1 fruit fly cellular context compared by ENCODE assay signal in genomic region chr3L:20470991-20471498, dm6.
TF ChIP-seq lines count a peak whose summit lies in the region.

No protein-coding gene starts in this region.

TF ChIP-seq in whole organism, embryonic, 481 proteins besides CTCF, POLR2A, EP300 and RAD21 (continued from another document and continues in another):
- TF ChIP-seq fd3F (GFP tag; optimal IDR thresholded peaks at IDR 0.05; lab: Kevin White, UChicago) (no peak), dm (GFP tag; optimal IDR thresholded peaks at IDR 0.05; lab: Kevin White, UChicago) (no peak), wek (GFP tag; optimal IDR thresholded peaks at IDR 0.05; lab: Kevin White, UChicago) (peak; percentile 23), peb (GFP tag; IDR thresholded peaks at IDR 0.05; lab: Robert Waterston, UW) (peak; percentile 9; the same call in 1 of the 2 replicates), CG14965 (GFP tag; optimal IDR thresholded peaks at IDR 0.05; lab: Kevin White, UChicago; ENCODE audit: borderline replicate concordance) (no peak), CG2875 (GFP tag; optimal IDR thresholded peaks at IDR 0.05; lab: Kevin White, UChicago) (peak; percentile 56), danr (GFP tag; IDR thresholded peaks at IDR 0.05; lab: Robert Waterston, UW) (0 out of 2 replicates have a peak, but pooled peaks have one; percentile 26), dmrt11E (tag; optimal IDR thresholded peaks at IDR 0.05; lab: Kevin White, UChicago) (peak; percentile 40), CG11456 (GFP tag; IDR thresholded peaks at IDR 0.05; lab: Robert Waterston, UW) (no peak), Usf (GFP tag; optimal IDR thresholded peaks at IDR 0.05; lab: Kevin White, UChicago) (no peak), CG30431 (GFP tag; optimal IDR thresholded peaks at IDR 0.05; lab: Kevin White, UChicago) (no peak), Chrac-16 (GFP tag; optimal IDR thresholded peaks at IDR 0.05; lab: Kevin White, UChicago) (no peak), Atf3 (GFP tag; optimal IDR thresholded peaks at IDR 0.05; lab: Kevin White, UChicago) (no peak), ap (GFP tag; IDR thresholded peaks at IDR 0.05; lab: Robert Waterston, UW) (peak; percentile 26; the same call in 1 of the 2 replicates), CG2120 (GFP tag; optimal IDR thresholded peaks at IDR 0.05; lab: Kevin White, UChicago) (no peak), stc (GFP tag; IDR thresholded peaks at IDR 0.05; lab: Robert Waterston, UW) (peak; percentile 60), gro (GFP tag; optimal IDR thresholded peaks at IDR 0.05; lab: Kevin White, UChicago) (no peak), btn (GFP tag; optimal IDR thresholded peaks at IDR 0.05; lab: Kevin White, UChicago) (no peak), Pdp1 (GFP tag; optimal IDR thresholded peaks at IDR 0.05; lab: Kevin White, UChicago) (peak in 1 of 2 experiments; percentile 46), CG11247 (GFP tag; IDR thresholded peaks at IDR 0.05; lab: Robert Waterston, UW) (no peak), CG3407 (GFP tag; optimal IDR thresholded peaks at IDR 0.05; lab: Kevin White, UChicago) (peak; percentile 21), klu (GFP tag; IDR thresholded peaks at IDR 0.05; lab: Robert Waterston, UW) (no peak), odd (GFP tag; optimal IDR thresholded peaks at IDR 0.05; lab: Kevin White, UChicago) (peak; percentile 70), CG6175 (GFP tag; IDR thresholded peaks at IDR 0.05; lab: Robert Waterston, UW) (no peak), kni (GFP tag; optimal IDR thresholded peaks at IDR 0.05; lab: Kevin White, UChicago) (no peak), ind (GFP tag; optimal IDR thresholded peaks at IDR 0.05; lab: Kevin White, UChicago) (peak; percentile 32), so (GFP tag; IDR thresholded peaks at IDR 0.05; lab: Robert Waterston, UW) (no peak), org-1 (GFP tag; optimal IDR thresholded peaks at IDR 0.05; lab: Kevin White, UChicago) (peak; percentile 55), inv (GFP tag; IDR thresholded peaks at IDR 0.05; lab: Robert Waterston, UW; ENCODE audit: partially characterized antibody) (no peak), CG10543 (GFP tag; optimal IDR thresholded peaks at IDR 0.05; lab: Kevin White, UChicago) (no peak), NfI (GFP tag; optimal IDR thresholded peaks at IDR 0.05; lab: Kevin White, UChicago) (peak; percentile 46), sisA (GFP tag; IDR thresholded peaks at IDR 0.05; lab: Robert Waterston, UW) (peak; percentile 44; the same call in 1 of the 2 replicates), CG17385 (GFP tag; optimal IDR thresholded peaks at IDR 0.05; lab: Kevin White, UChicago) (peak; percentile 39), CG31365 (tag; optimal IDR thresholded peaks at IDR 0.05; lab: Kevin White, UChicago) (peak; percentile 13), CG12071 (GFP tag; optimal IDR thresholded peaks at IDR 0.05; lab: Kevin White, UChicago) (peak; percentile 43), TFAM (GFP tag; optimal IDR thresholded peaks at IDR 0.05; lab: Kevin White, UChicago) (no peak), lola (GFP tag; optimal IDR thresholded peaks at IDR 0.05; lab: Kevin White, UChicago) (no peak), HLH54F (GFP tag; optimal IDR thresholded peaks at IDR 0.05; lab: Kevin White, UChicago) (no peak), fru (optimal IDR thresholded peaks at IDR 0.05; lab: Kevin White, UChicago) (no peak), unpg (GFP tag; optimal IDR thresholded peaks at IDR 0.05; lab: Kevin White, UChicago) (peak; percentile 65), fd64A (GFP tag; optimal IDR thresholded peaks at IDR 0.05; lab: Kevin White, UChicago) (peak; percentile 49), CG31441 (GFP tag; IDR thresholded peaks at IDR 0.05; lab: Robert Waterston, UW) (peak; percentile 63; the same call in 1 of the 2 replicates), CG10979 (tag; optimal IDR thresholded peaks at IDR 0.05; lab: Kevin White, UChicago) (peak; percentile 45), chinmo (GFP tag; IDR thresholded peaks at IDR 0.05; lab: Robert Waterston, UW; ENCODE audit: partially characterized antibody) (peak; percentile 84), H2.0 (GFP tag; IDR thresholded peaks at IDR 0.05; lab: Robert Waterston, UW) (peak; percentile 54), CG16779 (GFP tag; IDR thresholded peaks at IDR 0.05; lab: Robert Waterston, UW) (no peak), slbo (GFP tag; IDR thresholded peaks at IDR 0.05; lab: Robert Waterston, UW) (peak; percentile 42; the same call in 1 of the 2 replicates), Mes4 (GFP tag; optimal IDR thresholded peaks at IDR 0.05; lab: Kevin White, UChicago) (no peak), schlank (tag; optimal IDR thresholded peaks at IDR 0.05; lab: Kevin White, UChicago) (no peak), sd (tag; optimal IDR thresholded peaks at IDR 0.05; lab: Kevin White, UChicago) (no peak), CG30020 (tag; optimal IDR thresholded peaks at IDR 0.05; lab: Kevin White, UChicago) (no peak), B-H1 (GFP tag; IDR thresholded peaks at IDR 0.05; lab: Robert Waterston, UW) (no peak), D (optimal IDR thresholded peaks at IDR 0.05; lab: Kevin White, UChicago) (no peak), D (GFP tag; optimal IDR thresholded peaks at IDR 0.05; lab: Kevin White, UChicago) (peak; percentile 32), CG13296 (GFP tag; optimal IDR thresholded peaks at IDR 0.05; lab: Kevin White, UChicago) (peak; percentile 32), CG17912 (GFP tag; optimal IDR thresholded peaks at IDR 0.05; lab: Kevin White, UChicago) (no peak), CG33213 (GFP tag; optimal IDR thresholded peaks at IDR 0.05; lab: Kevin White, UChicago) (no peak), CG1832 (GFP tag; optimal IDR thresholded peaks at IDR 0.05; lab: Kevin White, UChicago) (no peak), h (optimal IDR thresholded peaks at IDR 0.05; lab: Kevin White, UChicago) (no peak), tx (GFP tag; optimal IDR thresholded peaks at IDR 0.05; lab: Kevin White, UChicago) (no peak), Ravus (GFP tag; IDR thresholded peaks at IDR 0.05; lab: Robert Waterston, UW) (no peak), Doc3 (GFP tag; IDR thresholded peaks at IDR 0.05; lab: Robert Waterston, UW; ENCODE audit: partially characterized antibody) (no peak), Bgb (GFP tag; IDR thresholded peaks at IDR 0.05; lab: Robert Waterston, UW; ENCODE audit: partially characterized antibody) (no peak), ci (GFP tag; IDR thresholded peaks at IDR 0.05; lab: Robert Waterston, UW) (peak; percentile 86), sob (GFP tag; IDR thresholded peaks at IDR 0.05; lab: Robert Waterston, UW) (peak; percentile 52), Dad (GFP tag; optimal IDR thresholded peaks at IDR 0.05; lab: Kevin White, UChicago) (no peak), CG17612 (GFP tag; IDR thresholded peaks at IDR 0.05; lab: Robert Waterston, UW) (no peak), CG8290 (GFP tag; optimal IDR thresholded peaks at IDR 0.05; lab: Kevin White, UChicago) (no peak), CG8290 (tag; optimal IDR thresholded peaks at IDR 0.05; lab: Kevin White, UChicago) (peak in 1 of 2 experiments; percentile 34), Hr3 (GFP tag; optimal IDR thresholded peaks at IDR 0.05; lab: Kevin White, UChicago) (peak; percentile 13), scrt (GFP tag; optimal IDR thresholded peaks at IDR 0.05; lab: Kevin White, UChicago) (peak; percentile 13), Adf1 (GFP tag; IDR thresholded peaks at IDR 0.05; lab: Robert Waterston, UW) (no peak), Trl (optimal IDR thresholded peaks at IDR 0.05; lab: Kevin White, UChicago) (no peak), Trl (GFP tag; optimal IDR thresholded peaks at IDR 0.05; lab: Kevin White, UChicago) (no peak), Sry-δ (GFP tag; optimal IDR thresholded peaks at IDR 0.05; lab: Kevin White, UChicago) (no peak), BEAF-32 (GFP tag; optimal IDR thresholded peaks at IDR 0.05; lab: Kevin White, UChicago) (no peak), CG6791 (GFP tag; IDR thresholded peaks at IDR 0.05; lab: Robert Waterston, UW; ENCODE audit: partially characterized antibody) (no peak), pnt (GFP tag; optimal IDR thresholded peaks at IDR 0.05; lab: Kevin White, UChicago) (no peak), kay (GFP tag; optimal IDR thresholded peaks at IDR 0.05; lab: Kevin White, UChicago) (no peak), HLH3B (GFP tag; IDR thresholded peaks at IDR 0.05; lab: Robert Waterston, UW) (peak; percentile 61), abd-A (tag; optimal IDR thresholded peaks at IDR 0.05; lab: Kevin White, UChicago) (no peak), Sin3A (optimal IDR thresholded peaks at IDR 0.05; lab: Kevin White, UChicago) (no peak), bab2 (GFP tag; optimal IDR thresholded peaks at IDR 0.05; lab: Kevin White, UChicago) (no peak), ssp (GFP tag; IDR thresholded peaks at IDR 0.05; lab: Robert Waterston, UW) (peak; percentile 20; the same call in 1 of the 2 replicates), CG2889 (GFP tag; IDR thresholded peaks at IDR 0.05; lab: Robert Waterston, UW) (peak; percentile 43; the same call in 1 of the 3 replicates), tup (GFP tag; optimal IDR thresholded peaks at IDR 0.05; lab: Kevin White, UChicago) (no peak), CG9437 (GFP tag; optimal IDR thresholded peaks at IDR 0.05; lab: Kevin White, UChicago) (no peak), ara (GFP tag; IDR thresholded peaks at IDR 0.05; lab: Robert Waterston, UW) (peak; percentile 51; the same call in 1 of the 2 replicates), Oaz (GFP tag; IDR thresholded peaks at IDR 0.05; lab: Robert Waterston, UW) (peak; percentile 58), gcm (GFP tag; optimal IDR thresholded peaks at IDR 0.05; lab: Kevin White, UChicago) (peak; percentile 44), CG12391 (tag; optimal IDR thresholded peaks at IDR 0.05; lab: Kevin White, UChicago) (peak; percentile 35), unc-4 (GFP tag; IDR thresholded peaks at IDR 0.05; lab: Robert Waterston, UW; ENCODE audit: partially characterized antibody) (no peak), CG3726 (GFP tag; IDR thresholded peaks at IDR 0.05; lab: Robert Waterston, UW) (0 out of 3 replicates have a peak, but pooled peaks have one; percentile 35), Kr (GFP tag; optimal IDR thresholded peaks at IDR 0.05; lab: Kevin White, UChicago) (no peak), HLH4C (GFP tag; IDR thresholded peaks at IDR 0.05; lab: Robert Waterston, UW; ENCODE audit: partially characterized antibody) (no peak), Spps (tag; optimal IDR thresholded peaks at IDR 0.05; lab: Kevin White, UChicago) (no peak), cato (GFP tag; optimal IDR thresholded peaks at IDR 0.05; lab: Kevin White, UChicago; ENCODE audit: borderline replicate concordance) (no peak), slou (GFP tag; optimal IDR thresholded peaks at IDR 0.05; lab: Kevin White, UChicago) (no peak), Bdp1 (GFP tag; optimal IDR thresholded peaks at IDR 0.05; lab: Kevin White, UChicago) (no peak), CG9797 (GFP tag; optimal IDR thresholded peaks at IDR 0.05; lab: Kevin White, UChicago) (no peak), CG11560 (tag; IDR thresholded peaks at IDR 0.05; lab: Robert Waterston, UW) (no peak), chm (GFP tag; IDR thresholded peaks at IDR 0.05; lab: Robert Waterston, UW) (peak; percentile 53; the same call in 1 of the 2 replicates), ems (GFP tag; optimal IDR thresholded peaks at IDR 0.05; lab: Kevin White, UChicago) (peak; percentile 28), vnd (GFP tag; IDR thresholded peaks at IDR 0.05; lab: Robert Waterston, UW; ENCODE audit: partially characterized antibody) (no peak), Nf-YB (GFP tag; optimal IDR thresholded peaks at IDR 0.05; lab: Kevin White, UChicago) (peak; percentile 0), lmd (GFP tag; IDR thresholded peaks at IDR 0.05; lab: Robert Waterston, UW) (peak; percentile 45), kah (GFP tag; optimal IDR thresholded peaks at IDR 0.05; lab: Kevin White, UChicago) (peak; percentile 65), CG12744 (GFP tag; optimal IDR thresholded peaks at IDR 0.05; lab: Kevin White, UChicago) (no peak), CG7357 (GFP tag; IDR thresholded peaks at IDR 0.05; lab: Robert Waterston, UW) (no peak), CG17829 (tag; optimal IDR thresholded peaks at IDR 0.05; lab: Kevin White, UChicago) (peak; percentile 48), CG34224 (GFP tag; IDR thresholded peaks at IDR 0.05; lab: Robert Waterston, UW; ENCODE audit: partially characterized antibody) (no peak), seq (GFP tag; IDR thresholded peaks at IDR 0.05; lab: Robert Waterston, UW) (peak; percentile 69), Hsf (GFP tag; optimal IDR thresholded peaks at IDR 0.05; lab: Kevin White, UChicago) (peak; percentile 16), CG4730 (GFP tag; IDR thresholded peaks at IDR 0.05; lab: Robert Waterston, UW) (0 out of 2 replicates have a peak, but pooled peaks have one; percentile 19), ttk (GFP tag; IDR thresholded peaks at IDR 0.05; lab: Robert Waterston, UW) (peak; percentile 53; the same call in 1 of the 2 replicates), CG12236 (GFP tag; optimal IDR thresholded peaks at IDR 0.05; lab: Kevin White, UChicago) (no peak), Doc2 (GFP tag; IDR thresholded peaks at IDR 0.05; lab: Robert Waterston, UW) (no peak), CG6272 (GFP tag; IDR thresholded peaks at IDR 0.05; lab: Robert Waterston, UW) (no peak), Sry-β (GFP tag; optimal IDR thresholded peaks at IDR 0.05; lab: Kevin White, UChicago) (no peak), ase (GFP tag; IDR thresholded peaks at IDR 0.05; lab: Robert Waterston, UW) (peak; percentile 41; the same call in 2 of the 3 replicates), ken (GFP tag; IDR thresholded peaks at IDR 0.05; lab: Robert Waterston, UW) (peak; percentile 56; the same call in 1 of the 3 replicates), maf-S (GFP tag; optimal IDR thresholded peaks at IDR 0.05; lab: Kevin White, UChicago) (no peak), CG14014 (GFP tag; IDR thresholded peaks at IDR 0.05; lab: Robert Waterston, UW) (peak; percentile 58; the same call in 1 of the 2 replicates), Camta (GFP tag; optimal IDR thresholded peaks at IDR 0.05; lab: Kevin White, UChicago) (no peak), Jarid2 (GFP tag; optimal IDR thresholded peaks at IDR 0.05; lab: Kevin White, UChicago) (peak; percentile 9), wor (GFP tag; IDR thresholded peaks at IDR 0.05; lab: Robert Waterston, UW) (peak; percentile 30), ATbp (GFP tag; optimal IDR thresholded peaks at IDR 0.05; lab: Kevin White, UChicago) (peak; percentile 62), CG1647 (GFP tag; optimal IDR thresholded peaks at IDR 0.05; lab: Kevin White, UChicago) (no peak), CG14710 (tag; optimal IDR thresholded peaks at IDR 0.05; lab: Kevin White, UChicago) (peak; percentile 32), CG7271 (tag; optimal IDR thresholded peaks at IDR 0.05; lab: Kevin White, UChicago) (no peak), CG6683 (GFP tag; optimal IDR thresholded peaks at IDR 0.05; lab: Kevin White, UChicago) (no peak), CG15011 (GFP tag; optimal IDR thresholded peaks at IDR 0.05; lab: Kevin White, UChicago) (peak; percentile 0)
